Worm (Caenorhabditis elegans) whole organism, L4/young adult: ENCODE measurements around the gene str-27.

Source experiments
- W03F9.2 ChIP-seq: fragments of 150-350 bp; optimal IDR thresholded peaks from 2 replicates; lab custom pipeline; 2014; ENCODE audit warnings: missing biosample characterization, missing genetic modification characterization
- dao-5 ChIP-seq: sonication (generic microtip); optimal IDR thresholded peaks from 2 replicates; lab custom pipeline; 2016; ENCODE audit warnings: missing genotype, missing genetic modification characterization, moderate library complexity, missing compliant biosample characterization
- him-1 ChIP-seq: sonication (generic microtip); optimal IDR thresholded peaks from 2 replicates; lab custom pipeline; 2016; ENCODE audit warnings: missing genotype, missing genetic modification reagents, missing genetic modification characterization, missing compliant biosample characterization

The str-27 gene

DNA sequence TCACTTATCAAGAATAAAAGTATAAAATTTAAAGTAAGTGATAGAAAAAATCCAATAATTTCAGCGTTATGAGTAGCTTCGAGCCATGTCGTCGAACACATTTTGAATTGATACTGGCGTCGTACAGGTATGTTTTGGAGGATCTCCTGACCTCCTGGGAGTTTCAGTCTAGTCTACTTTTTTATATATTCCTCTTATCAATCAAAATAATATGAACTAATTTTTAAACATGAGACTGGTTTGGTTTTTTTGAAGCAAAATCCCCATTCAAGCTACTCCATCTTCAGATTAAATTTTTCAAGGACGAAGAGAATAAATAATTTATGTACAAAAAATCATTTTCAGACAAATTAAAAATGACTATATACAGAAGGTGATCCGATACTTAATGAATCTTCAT is 23.7 kb downstream of the str-27 start, which contains the start of gene str-101:
str-101 (minus strand) TSS at position 101 of the 400 bp plus-strand sequence.
- TF ChIP-seq him-1 (tag; lab: Kevin White, UChicago) (no peak), W03F9.2 (tag; lab: Kevin White, UChicago) (no peak), dao-5 (tag; lab: Kevin White, UChicago) (no peak)

DNA sequence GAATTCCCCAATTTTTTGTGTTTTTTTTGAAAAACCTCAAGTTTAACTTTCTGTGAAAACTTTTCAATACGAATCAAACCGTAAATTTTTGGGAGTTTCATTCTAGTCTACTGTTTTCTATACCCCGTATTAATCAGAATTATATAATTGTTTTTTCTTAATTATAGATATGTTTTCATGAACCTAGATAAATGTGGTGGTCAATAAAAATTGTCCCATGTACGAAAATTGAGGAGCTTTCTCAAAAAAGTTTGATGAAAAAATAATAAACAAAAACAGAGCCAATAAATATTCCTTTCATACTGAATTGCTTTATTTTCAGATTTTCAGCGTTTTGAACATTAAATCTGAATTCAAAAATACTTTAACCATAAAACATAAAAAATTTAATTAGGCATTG is 25.2 kb downstream of the str-27 start, which contains the start of gene Y6E2A.1:
Y6E2A.1 (minus strand) TSS at position 101 of the 400 bp plus-strand sequence.
- TF ChIP-seq dao-5 (tag; lab: Kevin White, UChicago) (no peak), W03F9.2 (tag; lab: Kevin White, UChicago) (no peak), him-1 (tag; lab: Kevin White, UChicago) (no peak)

ce11 chrV:15707982-15708381 is 27.6 kb downstream of the str-27 start:
- TF ChIP-seq him-1 (tag; lab: Kevin White, UChicago) (no peak), W03F9.2 (tag; lab: Kevin White, UChicago) (no peak), dao-5 (tag; lab: Kevin White, UChicago) (no peak)

DNA sequence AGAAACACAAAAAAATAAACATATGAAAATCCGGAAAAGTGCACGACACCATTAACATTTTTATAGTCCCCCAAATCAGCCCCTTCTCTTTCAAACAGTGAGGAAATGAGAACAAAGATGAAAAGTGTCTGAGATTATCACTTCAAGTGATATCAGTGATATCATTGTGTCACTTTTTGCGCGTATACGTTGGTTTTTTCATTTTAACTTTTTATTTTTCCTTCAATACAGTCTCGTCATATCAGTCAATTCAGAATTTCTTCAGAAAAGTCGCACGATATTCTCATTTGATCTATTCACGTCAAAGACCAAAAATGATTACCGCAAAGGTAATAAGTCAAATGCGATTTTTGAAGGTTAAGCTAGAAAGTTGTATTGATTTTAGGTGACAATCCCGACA is 30.9 kb downstream of the str-27 start, which contains the start of gene twk-34:
twk-34 (plus strand) TSS at position 216 of the 400 bp plus-strand sequence.
- TF ChIP-seq W03F9.2 (tag; lab: Kevin White, UChicago) = no peak
- TF ChIP-seq him-1 (tag; lab: Kevin White, UChicago) = no peak
- no peak for TF ChIP-seq dao-5 (tag; lab: Kevin White, UChicago)

- no peak for TF ChIP-seq dao-5 (tag; lab: Kevin White, UChicago)
- no peak for TF ChIP-seq him-1 (tag; lab: Kevin White, UChicago)
- no peak for TF ChIP-seq W03F9.2 (tag; lab: Kevin White, UChicago)
These were observed 33.4 kb downstream of the str-27 start, which contains the start of gene nhr-53 for ce11 chrV:15702263-15702662. TSS of gene nhr-53 (minus strand) at chrV:15702363.

- TF ChIP-seq W03F9.2 (tag; lab: Kevin White, UChicago) = no peak
- TF ChIP-seq him-1 (tag; lab: Kevin White, UChicago) = no peak
- no peak for TF ChIP-seq dao-5 (tag; lab: Kevin White, UChicago)
These were observed 35.8 kb downstream of the str-27 start, which contains the start of gene nhr-199 for ce11 chrV:15699799-15700198. TSS of gene nhr-199 (minus strand) at chrV:15699899.

DNA sequence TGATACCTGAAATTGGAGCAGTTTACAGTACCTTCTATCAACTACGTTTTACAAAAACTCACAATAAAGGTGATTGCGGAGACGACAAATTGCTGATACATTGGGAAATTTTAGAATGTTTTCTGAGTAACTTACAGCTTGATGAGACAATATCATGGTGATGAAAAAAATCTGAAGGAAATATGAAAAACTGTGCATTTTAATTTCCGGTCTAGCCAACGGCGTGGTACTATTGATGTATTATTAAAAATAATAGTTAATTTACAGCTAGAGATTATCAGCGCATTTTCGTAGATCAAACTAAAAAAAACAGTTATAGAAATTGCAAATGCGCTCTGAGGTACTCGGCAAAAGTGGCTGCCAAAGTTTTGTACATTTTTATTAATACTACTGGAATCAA is 37.5 kb downstream of the str-27 start, which contains the start of gene srx-29:
srx-29 (minus strand) TSS at position 101 of the 400 bp plus-strand sequence.
- TF ChIP-seq dao-5 (tag; lab: Kevin White, UChicago) = no peak
- no peak for TF ChIP-seq W03F9.2 (tag; lab: Kevin White, UChicago)
- TF ChIP-seq him-1 (tag; lab: Kevin White, UChicago) = no peak

DNA sequence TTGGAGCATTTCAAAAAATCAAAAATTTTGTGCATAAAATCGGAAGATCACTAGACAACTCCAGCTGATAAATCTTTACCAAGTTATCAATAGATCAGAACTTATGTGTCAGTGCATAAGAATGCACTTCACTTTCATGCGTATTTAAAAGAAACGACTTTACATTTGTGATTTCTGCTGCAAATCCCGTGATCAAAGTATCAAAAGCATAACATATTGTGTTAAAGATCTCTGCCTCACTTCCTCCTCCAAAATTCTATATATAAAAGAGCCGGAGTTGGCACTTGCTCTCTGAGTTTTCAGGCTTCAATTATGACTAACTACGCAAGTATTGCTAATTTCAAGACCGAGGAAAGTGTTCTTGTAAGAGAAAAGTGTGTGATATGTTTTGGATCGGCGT is 41.9 kb downstream of the str-27 start, which contains the start of gene nhr-198:
nhr-198 (plus strand) TSS at position 313 of the 400 bp plus-strand sequence.
- TF ChIP-seq W03F9.2 (tag; lab: Kevin White, UChicago) = no peak
- no peak for TF ChIP-seq him-1 (tag; lab: Kevin White, UChicago)
- no peak for TF ChIP-seq dao-5 (tag; lab: Kevin White, UChicago)

DNA sequence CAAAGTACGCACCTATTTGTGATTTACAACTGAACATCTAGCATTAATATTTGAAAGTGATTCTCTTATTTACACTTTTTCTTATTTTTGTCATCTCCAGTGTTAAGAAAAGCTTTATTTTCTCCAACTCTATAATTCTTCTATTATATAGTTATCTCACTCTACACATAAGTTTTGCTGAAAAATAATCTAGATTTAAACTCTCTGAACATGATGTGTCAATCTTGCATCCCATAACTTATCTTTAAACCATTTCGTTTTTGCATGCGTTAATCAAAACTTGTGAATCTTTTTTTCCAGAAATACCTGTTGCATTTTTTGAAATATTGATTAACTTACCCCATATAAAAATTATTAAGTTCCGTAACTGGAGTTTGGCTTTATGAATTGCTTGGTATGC is 45.7 kb downstream of the str-27 start, which contains the start of gene nhr-268:
nhr-268 (plus strand) TSS at position 301 of the 400 bp plus-strand sequence.
- TF ChIP-seq W03F9.2 (tag; lab: Kevin White, UChicago) (no peak), dao-5 (tag; lab: Kevin White, UChicago) (no peak), him-1 (tag; lab: Kevin White, UChicago) (no peak)

- TF ChIP-seq W03F9.2 (tag; lab: Kevin White, UChicago) = no peak
- no peak for TF ChIP-seq dao-5 (tag; lab: Kevin White, UChicago)
- no peak for TF ChIP-seq him-1 (tag; lab: Kevin White, UChicago)
These were observed 48.0 kb downstream of the str-27 start, which contains the start of gene nhr-197 for ce11 chrV:15687660-15688059. TSS of gene nhr-197 (plus strand) at chrV:15687960.

ce11 chrV:15685599-15685998 is 50.0 kb downstream of the str-27 start, which contains the start of gene nhr-196:
TSS of gene nhr-196 (plus strand) at chrV:15685716.
- TF ChIP-seq him-1 (tag; lab: Kevin White, UChicago) (no peak), dao-5 (tag; lab: Kevin White, UChicago) (no peak), W03F9.2 (tag; lab: Kevin White, UChicago) (no peak)
